Worm (Caenorhabditis elegans) whole organism, L3 larva: Measurements from ENCODE around the gene clec-224.
"Not testable (repeated sequence)": the region's sequence is repeated elsewhere in the genome, so short reads cannot be mapped to it uniquely, and the experiment has no call there.

Source experiments
- ama-1 ChIP-seq: fragments of 150-350 bp; optimal IDR thresholded peaks from 2 replicates; lab custom pipeline; 2018
- ceh-16 ChIP-seq: sonication (generic microtip); optimal IDR thresholded peaks from 2 replicates; lab custom pipeline; 2017; ENCODE audit warnings: missing biosample characterization, missing genetic modification characterization
- ceh-82 ChIP-seq: fragments of 150-350 bp; optimal IDR thresholded peaks from 2 replicates; lab custom pipeline; 2014; ENCODE audit warnings: missing biosample characterization, missing genetic modification characterization
- daf-12 ChIP-seq: fragments of 150-350 bp; optimal IDR thresholded peaks from 2 replicates; lab custom pipeline; 2014; ENCODE audit warnings: missing biosample characterization, missing genetic modification reagents, missing genetic modification characterization
- elt-1 ChIP-seq: fragments of 150-350 bp; optimal IDR thresholded peaks from 2 replicates; lab custom pipeline; 2014; ENCODE audit warnings: missing biosample characterization, missing genetic modification characterization
- eor-1 ChIP-seq, 2 experiments: fragments of 150-350 bp; optimal IDR thresholded peaks; 2 replicates each; lab custom pipeline; 2014 to 2018; ENCODE audit warnings: missing biosample characterization in 2 of 2, missing genetic modification characterization in 2 of 2
- fkh-2 ChIP-seq: fragments of 150-350 bp; optimal IDR thresholded peaks from 2 replicates; lab custom pipeline; 2014; ENCODE audit warnings: missing biosample characterization, missing genetic modification reagents, missing genetic modification characterization
- hmg-11 ChIP-seq: sonication (generic microtip); optimal IDR thresholded peaks from 2 replicates; lab custom pipeline; 2016; ENCODE audit warnings: missing genetic modification characterization, missing compliant biosample characterization
- lsy-12 ChIP-seq: sonication (generic microtip); optimal IDR thresholded peaks from 2 replicates; lab custom pipeline; 2016; ENCODE audit warnings: mild to moderate bottlenecking, missing genetic modification characterization, missing compliant biosample characterization
- mdl-1 ChIP-seq: fragments of 150-350 bp; optimal IDR thresholded peaks from 2 replicates; lab custom pipeline; 2014; ENCODE audit warnings: missing biosample characterization, missing genetic modification characterization
- nhr-12 ChIP-seq: fragments of 150-350 bp; optimal IDR thresholded peaks from 2 replicates; lab custom pipeline; 2014; ENCODE audit warnings: missing biosample characterization, missing genetic modification characterization
- nhr-23 ChIP-seq: fragments of 150-350 bp; optimal IDR thresholded peaks from 2 replicates; lab custom pipeline; 2014; ENCODE audit warnings: missing biosample characterization, missing genetic modification reagents, missing genetic modification characterization
- nhr-237 ChIP-seq: fragments of 150-350 bp; optimal IDR thresholded peaks from 2 replicates; lab custom pipeline; 2014; ENCODE audit warnings: missing biosample characterization, missing genetic modification characterization
- nhr-28 ChIP-seq: fragments of 150-350 bp; optimal IDR thresholded peaks from 2 replicates; lab custom pipeline; 2014; ENCODE audit warnings: missing biosample characterization, missing genetic modification characterization
- nhr-43 ChIP-seq: sonication (generic microtip); optimal IDR thresholded peaks from 2 replicates; lab custom pipeline; 2016; ENCODE audit warnings: mild to moderate bottlenecking, missing genetic modification characterization, missing compliant biosample characterization; ENCODE audit not compliant: poor library complexity, severe bottlenecking
- nhr-67 ChIP-seq: fragments of 150-350 bp; optimal IDR thresholded peaks from 2 replicates; lab custom pipeline; 2014; ENCODE audit warnings: missing biosample characterization, missing genetic modification characterization
- nhr-77 ChIP-seq: fragments of 150-350 bp; optimal IDR thresholded peaks from 2 replicates; lab custom pipeline; 2014; ENCODE audit warnings: missing biosample characterization, missing genetic modification characterization
- pha-4 ChIP-seq: fragments of 150-350 bp; optimal IDR thresholded peaks from 2 replicates; lab custom pipeline; 2014; ENCODE audit warnings: missing biosample characterization, missing genetic modification reagents, missing genetic modification characterization
- pqm-1 ChIP-seq: fragments of 150-350 bp; optimal IDR thresholded peaks from 2 replicates; lab custom pipeline; 2017; ENCODE audit warnings: missing biosample characterization, missing genetic modification characterization, inconsistent platforms
- sea-2 ChIP-seq: fragments of 150-350 bp; sonication (generic microtip); optimal IDR thresholded peaks from 4 replicates; lab custom pipeline; 2014; ENCODE audit warnings: missing biosample characterization, missing genetic modification reagents, missing genetic modification characterization
- snpc-4 ChIP-seq: fragments of 150-350 bp; optimal IDR thresholded peaks from 2 replicates; lab custom pipeline; 2014; ENCODE audit warnings: missing biosample characterization, missing genetic modification characterization
- unc-39 ChIP-seq: sonication (generic microtip); optimal IDR thresholded peaks from 4 replicates; lab custom pipeline; 2017; ENCODE audit warnings: missing biosample characterization, missing genetic modification characterization

The clec-224 gene

ce11 chrV:12137942-12138341, 41.3 kb downstream of the clec-224 start:
- no peak for TF ChIP-seq nhr-23 (tag; lab: Kevin White, UChicago)
- no peak for TF ChIP-seq nhr-28 (tag; lab: Kevin White, UChicago)
- no peak for TF ChIP-seq pha-4 (tag; lab: Kevin White, UChicago)
- TF ChIP-seq mdl-1 (tag; lab: Kevin White, UChicago), result no peak
- no peak for TF ChIP-seq unc-39 (tag; lab: Kevin White, UChicago)
- no peak for TF ChIP-seq eor-1 (tag; optimal IDR thresholded peaks at IDR 0.05; lab: Kevin White, UChicago)
- TF ChIP-seq nhr-67 (tag; lab: Kevin White, UChicago), result no peak
- TF ChIP-seq fkh-2, result no peak
- TF ChIP-seq sea-2 (GFP tag; lab: Kevin White, UChicago), result no peak
- TF ChIP-seq pqm-1 (tag; lab: Kevin White, UChicago), result no peak
- TF ChIP-seq nhr-43 (tag; lab: Kevin White, UChicago), result no peak
- no peak for TF ChIP-seq ceh-82 (tag; lab: Kevin White, UChicago)
- no peak for TF ChIP-seq nhr-237 (tag; lab: Kevin White, UChicago)
- TF ChIP-seq nhr-77, result no peak
- TF ChIP-seq lsy-12 (tag; lab: Kevin White, UChicago), result no peak
- no peak for TF ChIP-seq snpc-4 (tag; lab: Kevin White, UChicago)
- TF ChIP-seq daf-12 (tag; lab: Kevin White, UChicago), result no peak
- TF ChIP-seq ceh-16 (tag; lab: Kevin White, UChicago), result no peak
- no peak for TF ChIP-seq elt-1 (tag; lab: Kevin White, UChicago)

ce11 chrV:12131157-12131556, 48.1 kb downstream of the clec-224 start, which contains the start of gene enpp-1:
TSS of gene enpp-1 (plus strand) at chrV:12131457.
- TF ChIP-seq lsy-12 (tag; lab: Kevin White, UChicago); eor-1 (tag; optimal IDR thresholded peaks at IDR 0.05; lab: Kevin White, UChicago); hmg-11 (tag; lab: Kevin White, UChicago): not testable (repeated sequence)

ce11 chrV:12130688-12131087, 48.5 kb downstream of the clec-224 start, which contains the start of gene C27A7.6:
TSS of gene C27A7.6 (minus strand) at chrV:12130788.
- not testable (repeated sequence) for TF ChIP-seq nhr-12; ceh-16 (tag; lab: Kevin White, UChicago); ama-1 (lab: Kevin White, UChicago)
